Fruit fly (Drosophila melanogaster): ENCODE data around the gene CG44158.
A peak's percentile ranks its signal among the peaks of the same experiment; 100 is the strongest.

Gene CG44158

dm6 chr3R:18167416-18168237 lies 41.0 kb upstream of the CG44158 start, which contains the start of gene wrd:
wrd (plus strand) TSS chr3R:18167757.
- TF ChIP-seq Snoo (tag; optimal IDR thresholded peaks at IDR 0.05) (no peak), CG8159 (tag; optimal IDR thresholded peaks at IDR 0.05) (peak; percentile 43), Pif1B (GFP tag; optimal IDR thresholded peaks at IDR 0.05) (no peak), CG17806 (tag; optimal IDR thresholded peaks at IDR 0.05) (no peak), Ets98B (GFP tag; IDR thresholded peaks at IDR 0.05) (no peak), CG12605 (GFP tag; IDR thresholded peaks at IDR 0.05) (no peak), CG15710 (tag; optimal IDR thresholded peaks at IDR 0.05) (peak; percentile 30), CG32121 (GFP tag; IDR thresholded peaks at IDR 0.05) (no peak), CG8301 (tag; optimal IDR thresholded peaks at IDR 0.05) (no peak)

DNA sequence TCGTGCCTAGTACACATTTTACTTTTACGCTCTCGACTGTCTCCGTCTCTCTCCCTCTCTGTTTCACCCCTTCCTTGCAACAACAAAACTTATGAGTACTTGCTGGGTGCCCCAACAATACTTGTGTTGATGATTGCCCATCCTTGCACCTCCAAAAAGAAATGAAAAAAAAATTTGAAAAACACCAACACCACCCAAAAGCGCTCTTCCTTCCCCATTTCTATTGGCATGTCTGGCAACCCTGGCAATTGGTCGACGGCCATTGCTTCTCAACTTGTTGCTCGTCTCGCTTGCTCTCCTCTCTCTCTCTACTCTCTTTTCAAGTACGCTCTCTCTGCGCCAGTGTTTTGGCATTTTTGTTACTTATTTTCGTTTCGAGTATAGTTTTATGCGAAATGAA lies 40.2 kb upstream of the CG44158 start:
- TF ChIP-seq Pif1A (GFP tag; optimal IDR thresholded peaks at IDR 0.05) (peak; percentile 33), D1 (tag; optimal IDR thresholded peaks at IDR 0.05) (no peak), EcR (GFP tag; optimal IDR thresholded peaks at IDR 0.05) (peak; percentile 28), CG15710 (tag; optimal IDR thresholded peaks at IDR 0.05) (peak; percentile 25), CG12605 (GFP tag; IDR thresholded peaks at IDR 0.05) (peak; percentile 88), CG32121 (GFP tag; IDR thresholded peaks at IDR 0.05) (peak; percentile 44), CG4496 (GFP tag; IDR thresholded peaks at IDR 0.05) (0 out of 3 replicates have a peak, but pooled peaks have one; percentile 53), CG8301 (tag; optimal IDR thresholded peaks at IDR 0.05) (no peak), CG14655 (GFP tag; optimal IDR thresholded peaks at IDR 0.05) (no peak), Ets98B (GFP tag; IDR thresholded peaks at IDR 0.05) (peak; percentile 51), rn (GFP tag; IDR thresholded peaks at IDR 0.05) (no peak), fd96Ca (GFP tag; IDR thresholded peaks at IDR 0.05) (peak; percentile 54; the same call in 2 of the 3 replicates), gl (tag; optimal IDR thresholded peaks at IDR 0.05) (no peak), CG9948 (tag; optimal IDR thresholded peaks at IDR 0.05) (no peak), CG17806 (tag; optimal IDR thresholded peaks at IDR 0.05) (peak; percentile 2), Pif1B (GFP tag; optimal IDR thresholded peaks at IDR 0.05) (no peak), CG13204 (GFP tag; optimal IDR thresholded peaks at IDR 0.05) (no peak), Snoo (tag; optimal IDR thresholded peaks at IDR 0.05) (no peak), CG34367 (tag; optimal IDR thresholded peaks at IDR 0.05) (peak; percentile 21), CG8159 (tag; optimal IDR thresholded peaks at IDR 0.05) (peak; percentile 27), CG10348 (GFP tag; IDR thresholded peaks at IDR 0.05) (no peak)

dm6 chr3R:18168929-18169350 lies 39.6 kb upstream of the CG44158 start:
- TF ChIP-seq Snoo (tag; optimal IDR thresholded peaks at IDR 0.05): peak; percentile 21
- TF ChIP-seq Pif1A (GFP tag; optimal IDR thresholded peaks at IDR 0.05): no peak
- no peak for TF ChIP-seq CG15710 (tag; optimal IDR thresholded peaks at IDR 0.05)
- TF ChIP-seq CG12605 (GFP tag; IDR thresholded peaks at IDR 0.05): no peak
- peak; percentile 20 for TF ChIP-seq CG17806 (tag; optimal IDR thresholded peaks at IDR 0.05)
- TF ChIP-seq gl (tag; optimal IDR thresholded peaks at IDR 0.05): no peak
- TF ChIP-seq CG8301 (tag; optimal IDR thresholded peaks at IDR 0.05): peak; percentile 49
- peak; percentile 48 for TF ChIP-seq CG8159 (tag; optimal IDR thresholded peaks at IDR 0.05)
- no peak for TF ChIP-seq CG32121 (GFP tag; IDR thresholded peaks at IDR 0.05)
- TF ChIP-seq Pif1B (GFP tag; optimal IDR thresholded peaks at IDR 0.05): peak; percentile 31
- peak; percentile 1 for TF ChIP-seq CG9948 (tag; optimal IDR thresholded peaks at IDR 0.05)
- TF ChIP-seq CG14655 (GFP tag; optimal IDR thresholded peaks at IDR 0.05): peak; percentile 65

dm6 chr3R:18169982-18170531 lies 38.5 kb upstream of the CG44158 start:
- TF ChIP-seq CG4496 (GFP tag; IDR thresholded peaks at IDR 0.05) (no peak), CG9948 (tag; optimal IDR thresholded peaks at IDR 0.05) (no peak), gl (tag; optimal IDR thresholded peaks at IDR 0.05) (no peak), CG12605 (GFP tag; IDR thresholded peaks at IDR 0.05) (no peak), Snoo (tag; optimal IDR thresholded peaks at IDR 0.05) (no peak)

dm6 chr3R:18171983-18172967 lies 36.3 kb upstream of the CG44158 start:
- TF ChIP-seq CG10348 (GFP tag; IDR thresholded peaks at IDR 0.05): no peak; the same call in 1 of the 2 replicates
- peak; percentile 62 for TF ChIP-seq Ets98B (GFP tag; IDR thresholded peaks at IDR 0.05)
- TF ChIP-seq fd96Ca (GFP tag; IDR thresholded peaks at IDR 0.05): 0 out of 3 replicates have a peak, but pooled peaks have one; percentile 58
- TF ChIP-seq Snoo (tag; optimal IDR thresholded peaks at IDR 0.05): peak; percentile 71
- TF ChIP-seq CG34367 (tag; optimal IDR thresholded peaks at IDR 0.05): no peak
- peak; percentile 80 for TF ChIP-seq CG8159 (tag; optimal IDR thresholded peaks at IDR 0.05)
- TF ChIP-seq rn (GFP tag; IDR thresholded peaks at IDR 0.05): 0 out of 2 replicates have a peak, but pooled peaks have one; percentile 26
- TF ChIP-seq CG4496 (GFP tag; IDR thresholded peaks at IDR 0.05): peak; percentile 79
- TF ChIP-seq CG12605 (GFP tag; IDR thresholded peaks at IDR 0.05): peak; percentile 70
- TF ChIP-seq D1 (tag; optimal IDR thresholded peaks at IDR 0.05): no peak
- no peak for TF ChIP-seq CG13204 (GFP tag; optimal IDR thresholded peaks at IDR 0.05)
- TF ChIP-seq gl (tag; optimal IDR thresholded peaks at IDR 0.05): no peak
- TF ChIP-seq Pif1A (GFP tag; optimal IDR thresholded peaks at IDR 0.05): no peak
- TF ChIP-seq Pif1B (GFP tag; optimal IDR thresholded peaks at IDR 0.05): peak; percentile 56
- TF ChIP-seq EcR (GFP tag; optimal IDR thresholded peaks at IDR 0.05): no peak
- no peak for TF ChIP-seq CG14655 (GFP tag; optimal IDR thresholded peaks at IDR 0.05)
- peak; percentile 73 for TF ChIP-seq CG9948 (tag; optimal IDR thresholded peaks at IDR 0.05)
- peak; percentile 65 for TF ChIP-seq CG15710 (tag; optimal IDR thresholded peaks at IDR 0.05)
- TF ChIP-seq CG17806 (tag; optimal IDR thresholded peaks at IDR 0.05): peak; percentile 63
- peak; percentile 78 for TF ChIP-seq CG32121 (GFP tag; IDR thresholded peaks at IDR 0.05)
- TF ChIP-seq CG8301 (tag; optimal IDR thresholded peaks at IDR 0.05): peak; percentile 85
